Worm (Caenorhabditis elegans) whole organism, L4 larva: Measurements from ENCODE around the gene C01B9.4.
A peak's percentile ranks its signal among the peaks of the same experiment; 100 is the strongest.

Experiments used
- Y105C5A.15 ChIP-seq: fragments of 200-800 bp; sonication (Bioruptor generic); IDR thresholded peaks from 2 replicates; pipeline ENCODE4 v1.3.6; 2022; ENCODE audit warnings: missing genetic modification characterization, missing compliant biosample characterization
- ama-1 ChIP-seq: fragments of 150-350 bp; optimal IDR thresholded peaks from 2 replicates; lab custom pipeline; 2014; ENCODE audit warnings: inconsistent platforms, mixed read lengths
- ceh-82 ChIP-seq: sonication (generic microtip); optimal IDR thresholded peaks from 2 replicates; lab custom pipeline; 2017; ENCODE audit warnings: missing biosample characterization, missing genetic modification characterization
- ces-1 ChIP-seq: fragments of 150-350 bp; sonication (generic microtip); optimal IDR thresholded peaks from 4 replicates; lab custom pipeline; 2014; ENCODE audit warnings: missing biosample characterization, missing genetic modification reagents, missing genetic modification characterization
- hif-1 ChIP-seq, 2 experiments: sonication (generic microtip); optimal IDR thresholded peaks; 2 replicates each; lab custom pipeline; 2016 to 2017; ENCODE audit warnings: missing compliant biosample characterization in 2 of 2, missing genetic modification characterization in 2 of 2, missing genetic modification reagents in 2 of 2, missing genotype in 2 of 2, mild to moderate bottlenecking in 1 of 2
- nhr-76 ChIP-seq: fragments of 150-350 bp; optimal IDR thresholded peaks from 2 replicates; lab custom pipeline; 2014; ENCODE audit warnings: missing biosample characterization, missing genetic modification characterization
- unc-62 ChIP-seq, 3 experiments: fragments of 150-350 bp in 1 of 3; sonication (generic microtip); optimal IDR thresholded peaks in 2 of 3; peaks in 1 of 3; 1 replicate in 1 of 3; 2 replicates in 2 of 3; lab custom pipeline; 2014 to 2017; ENCODE audit warnings: missing biosample characterization in 3 of 3, missing genetic modification characterization in 3 of 3, missing genetic modification reagents in 3 of 3, missing genotype in 1 of 3
- vab-7 ChIP-seq: fragments of 200-800 bp; sonication (Bioruptor generic); IDR thresholded peaks from 2 replicates; pipeline ENCODE4 v1.3.6; 2022; ENCODE audit warnings: missing genetic modification reagents, missing genetic modification characterization, missing compliant biosample characterization
- zfp-2 ChIP-seq: sonication (generic microtip); optimal IDR thresholded peaks from 2 replicates; lab custom pipeline; 2016; ENCODE audit warnings: mild to moderate bottlenecking, missing genetic modification characterization, missing compliant biosample characterization
- ztf-11 ChIP-seq: fragments of 150-350 bp; optimal IDR thresholded peaks from 2 replicates; lab custom pipeline; 2014; ENCODE audit warnings: missing biosample characterization, missing genetic modification characterization

DNA sequence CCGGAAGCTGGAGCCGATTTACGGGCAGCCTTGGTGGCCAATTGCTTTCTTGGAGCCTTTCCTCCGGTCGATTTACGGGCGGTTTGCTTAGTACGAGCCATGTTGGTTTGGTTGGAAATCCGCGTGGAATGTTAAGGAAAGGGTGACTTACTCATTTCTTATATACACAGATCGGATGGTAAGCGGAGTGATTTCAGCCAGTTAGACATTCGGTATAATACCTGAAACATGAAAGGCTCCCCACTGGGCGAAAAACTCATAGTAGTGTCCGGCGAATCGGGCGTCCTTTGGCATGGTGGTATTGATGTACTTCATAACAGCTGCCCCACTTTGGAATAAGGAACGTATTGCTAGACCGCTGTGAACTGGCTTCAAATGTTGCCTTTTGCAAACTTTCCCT, 44.8 kb upstream of the C01B9.4 start, which contains the start of gene his-42:
- TF ChIP-seq hif-1 (tag; optimal IDR thresholded peaks at IDR 0.05; lab: Kevin White, UChicago) (no peak), nhr-76 (tag; lab: Kevin White, UChicago) (no peak), zfp-2 (tag; lab: Kevin White, UChicago) (no peak), Y105C5A.15 (GFP tag; lab: Robert Waterston, UW) (no peak), unc-62 (GFP tag; optimal IDR thresholded peaks at IDR 0.05 in 1 of 2; lab: Kevin White, UChicago) (peak in 1 of 2 experiments; percentile 27), unc-62 (tag; optimal IDR thresholded peaks at IDR 0.05; lab: Kevin White, UChicago) (no peak), ama-1 (lab: Kevin White, UChicago) (no peak), ceh-82 (tag; lab: Kevin White, UChicago) (no peak), ztf-11 (tag; lab: Kevin White, UChicago) (no peak), vab-7 (no peak), ces-1 (GFP tag; lab: Kevin White, UChicago) (no peak)
